Worm (Caenorhabditis elegans) whole organism, mixed stage, embryonic: Measurements from ENCODE around the gene ubc-9.

Experiments
- M03D4.4 ChIP-seq: sonication (generic microtip); optimal IDR thresholded peaks from 2 replicates; lab custom pipeline; 2017; ENCODE audit warnings: mild to moderate bottlenecking, missing genetic modification characterization, missing compliant biosample characterization
- bed-3 ChIP-seq: fragments of 200-800 bp; sonication (Bioruptor generic); optimal IDR thresholded peaks from 3 replicates; lab custom pipeline; 2018; ENCODE audit warnings: mild to moderate bottlenecking, missing genetic modification characterization, moderate library complexity, missing compliant biosample characterization
- blmp-1 ChIP-seq: fragments of 150-350 bp; optimal IDR thresholded peaks from 2 replicates; lab custom pipeline; 2014; ENCODE audit warnings: missing biosample characterization, missing genetic modification characterization
- ceh-39 ChIP-seq: fragments of 150-350 bp; optimal IDR thresholded peaks from 2 replicates; lab custom pipeline; 2014; ENCODE audit warnings: missing biosample characterization, missing genetic modification characterization
- ceh-43 ChIP-seq: fragments of 200-800 bp; sonication (Bioruptor generic); optimal IDR thresholded peaks from 2 replicates; lab custom pipeline; 2018; ENCODE audit warnings: mild to moderate bottlenecking, missing genetic modification characterization, moderate library complexity, missing compliant biosample characterization
- ceh-83 ChIP-seq: fragments of 200-800 bp; sonication (Bioruptor generic); optimal IDR thresholded peaks from 2 replicates; lab custom pipeline; 2018; ENCODE audit warnings: mild to moderate bottlenecking, missing genetic modification characterization, missing compliant biosample characterization
- ces-1 ChIP-seq: fragments of 150-350 bp; optimal IDR thresholded peaks from 2 replicates; lab custom pipeline; 2014; ENCODE audit warnings: missing biosample characterization, missing genetic modification reagents, missing genetic modification characterization
- cnd-1 ChIP-seq: fragments of 200-800 bp; sonication (Bioruptor generic); optimal IDR thresholded peaks from 2 replicates; lab custom pipeline; 2018; ENCODE audit warnings: mild to moderate bottlenecking, missing genetic modification characterization, missing compliant biosample characterization
- drap-1 ChIP-seq: fragments of 200-800 bp; sonication (Bioruptor generic); optimal IDR thresholded peaks from 3 replicates; lab custom pipeline; 2018; ENCODE audit warnings: mild to moderate bottlenecking, missing genetic modification characterization, missing compliant biosample characterization
- elt-1 ChIP-seq: sonication (generic microtip); optimal IDR thresholded peaks from 2 replicates; lab custom pipeline; 2017; ENCODE audit warnings: missing genetic modification characterization, mild to moderate bottlenecking, missing compliant biosample characterization, antibody characterized with exemption, moderate library complexity, borderline replicate concordance; ENCODE audit not compliant: insufficient read depth
- elt-3 ChIP-seq: fragments of 150-350 bp; optimal IDR thresholded peaks from 2 replicates; lab custom pipeline; 2014; ENCODE audit warnings: missing biosample characterization, missing genetic modification characterization
- flh-1 ChIP-seq: fragments of 200-800 bp; sonication (Bioruptor generic); optimal IDR thresholded peaks from 2 replicates; lab custom pipeline; 2018; ENCODE audit warnings: mild to moderate bottlenecking, missing genetic modification characterization, moderate library complexity, missing compliant biosample characterization
- ham-2 ChIP-seq: fragments of 200-800 bp; sonication (Bioruptor generic); optimal IDR thresholded peaks from 2 replicates; lab custom pipeline; 2018; ENCODE audit warnings: mild to moderate bottlenecking, missing genetic modification characterization, missing compliant biosample characterization
- hlh-1 ChIP-seq: fragments of 150-350 bp; optimal IDR thresholded peaks from 2 replicates; lab custom pipeline; 2014; ENCODE audit warnings: missing biosample characterization, missing genetic modification reagents, missing genetic modification characterization
- lin-13 ChIP-seq: fragments of 150-350 bp; optimal IDR thresholded peaks from 2 replicates; lab custom pipeline; 2014; ENCODE audit warnings: missing biosample characterization, missing genetic modification characterization
- lin-32 ChIP-seq: fragments of 200-800 bp; sonication (Bioruptor generic); optimal IDR thresholded peaks from 2 replicates; lab custom pipeline; 2018; ENCODE audit warnings: mild to moderate bottlenecking, missing genetic modification characterization, missing compliant biosample characterization
- lsy-2 ChIP-seq: fragments of 150-350 bp; optimal IDR thresholded peaks from 2 replicates; lab custom pipeline; 2014; ENCODE audit warnings: missing biosample characterization, missing genetic modification characterization
- mab-5 ChIP-seq: fragments of 150-350 bp; optimal IDR thresholded peaks from 2 replicates; lab custom pipeline; 2014; ENCODE audit warnings: missing biosample characterization, missing genetic modification characterization
- mep-1 ChIP-seq: fragments of 150-350 bp; optimal IDR thresholded peaks from 2 replicates; lab custom pipeline; 2017; ENCODE audit warnings: missing biosample characterization, missing genetic modification reagents, missing genetic modification characterization, inconsistent platforms
- mls-2 ChIP-seq: sonication (generic microtip); optimal IDR thresholded peaks from 2 replicates; lab custom pipeline; 2016; ENCODE audit warnings: mild to moderate bottlenecking, missing genetic modification characterization, moderate library complexity, missing compliant biosample characterization
- nhr-12 ChIP-seq: fragments of 150-350 bp; optimal IDR thresholded peaks from 2 replicates; lab custom pipeline; 2014; ENCODE audit warnings: missing biosample characterization, missing genetic modification characterization
- nhr-2 ChIP-seq: fragments of 150-350 bp; optimal IDR thresholded peaks from 2 replicates; lab custom pipeline; 2014; ENCODE audit warnings: missing biosample characterization, missing genetic modification characterization
- nhr-237 ChIP-seq: fragments of 150-350 bp; optimal IDR thresholded peaks from 2 replicates; lab custom pipeline; 2014; ENCODE audit warnings: missing biosample characterization, missing genetic modification characterization
- nhr-28 ChIP-seq: fragments of 150-350 bp; optimal IDR thresholded peaks from 2 replicates; lab custom pipeline; 2014; ENCODE audit warnings: missing biosample characterization, missing genetic modification characterization
- nhr-76 ChIP-seq: sonication (generic microtip); optimal IDR thresholded peaks from 2 replicates; lab custom pipeline; 2017; ENCODE audit warnings: missing biosample characterization, missing genetic modification characterization
- pha-4 ChIP-seq: fragments of 150-350 bp; optimal IDR thresholded peaks from 2 replicates; lab custom pipeline; 2018; ENCODE audit warnings: missing biosample characterization, missing genetic modification reagents, missing genetic modification characterization
- sem-2 ChIP-seq: fragments of 200-800 bp; sonication (Bioruptor generic); optimal IDR thresholded peaks from 2 replicates; lab custom pipeline; 2018; ENCODE audit warnings: mild to moderate bottlenecking, missing genetic modification characterization, missing compliant biosample characterization
- snpc-4 ChIP-seq: fragments of 150-350 bp; optimal IDR thresholded peaks from 2 replicates; lab custom pipeline; 2014; ENCODE audit warnings: missing biosample characterization, missing genetic modification characterization
- sptf-1 ChIP-seq: sonication (generic microtip); optimal IDR thresholded peaks from 2 replicates; lab custom pipeline; 2017; ENCODE audit warnings: mild to moderate bottlenecking, missing genetic modification characterization, moderate library complexity, missing compliant biosample characterization
- tbx-8 ChIP-seq: fragments of 200-800 bp; sonication (Bioruptor generic); optimal IDR thresholded peaks from 2 replicates; lab custom pipeline; 2018; ENCODE audit warnings: mild to moderate bottlenecking, missing genetic modification characterization, moderate library complexity, missing compliant biosample characterization
- unc-120 ChIP-seq: sonication (generic microtip); optimal IDR thresholded peaks from 2 replicates; lab custom pipeline; 2017; ENCODE audit warnings: missing genetic modification characterization, missing compliant biosample characterization; ENCODE audit not compliant: poor library complexity, severe bottlenecking
- unc-39 ChIP-seq: fragments of 150-350 bp; optimal IDR thresholded peaks from 2 replicates; lab custom pipeline; 2014; ENCODE audit warnings: missing biosample characterization, missing genetic modification characterization
- unc-62 ChIP-seq: fragments of 150-350 bp; optimal IDR thresholded peaks from 2 replicates; lab custom pipeline; 2014; ENCODE audit warnings: missing biosample characterization, missing genetic modification reagents, missing genetic modification characterization
- zip-8 ChIP-seq: fragments of 150-350 bp; optimal IDR thresholded peaks from 2 replicates; lab custom pipeline; 2014; ENCODE audit warnings: missing biosample characterization, missing genetic modification characterization
- ztf-11 ChIP-seq: fragments of 150-350 bp; optimal IDR thresholded peaks from 2 replicates; lab custom pipeline; 2014; ENCODE audit warnings: missing biosample characterization, missing genetic modification characterization

ubc-9 gene

DNA sequence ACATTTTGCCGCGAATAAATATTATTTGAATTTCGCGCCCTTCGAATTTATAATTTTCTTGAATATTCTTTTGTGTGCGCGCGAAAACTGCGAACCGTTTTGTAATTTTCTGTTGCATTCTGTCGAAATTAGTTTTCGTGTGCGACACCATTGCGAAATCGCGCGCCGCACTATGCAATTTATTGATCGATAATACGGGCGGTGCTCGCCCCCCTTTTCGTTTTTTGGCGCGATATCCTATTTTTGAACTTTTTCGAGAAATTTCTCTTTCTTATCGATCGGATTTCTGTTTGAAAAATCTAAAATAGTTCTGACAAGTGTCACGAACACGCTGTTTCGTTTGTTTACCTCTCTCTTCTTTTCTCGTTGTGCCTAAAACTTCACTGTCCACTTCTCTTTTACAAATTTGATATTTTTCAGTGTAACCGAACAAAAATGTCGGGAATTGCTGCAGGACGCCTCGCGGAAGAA, at the start of gene ubc-9:
Gene ubc-9, plus strand, starts transcription at position 421 of the 471 bp plus-strand sequence.
- TF ChIP-seq hlh-1 (tag; lab: Kevin White, UChicago) (no peak), ceh-83 (GFP tag; lab: Kevin White, UChicago) (no peak), sem-2 (no peak), bed-3 (GFP tag; lab: Kevin White, UChicago) (no peak), unc-62 (no peak), ztf-11 (tag; lab: Kevin White, UChicago) (no peak), cnd-1 (peak; percentile 38), lsy-2 (tag; lab: Kevin White, UChicago) (peak; percentile 57), drap-1 (GFP tag; lab: Kevin White, UChicago) (no peak), tbx-8 (GFP tag; lab: Kevin White, UChicago) (no peak), lin-13 (tag; lab: Kevin White, UChicago) (peak; percentile 34), nhr-237 (peak; percentile 40), elt-1 (tag; lab: Kevin White, UChicago) (no peak), ceh-43 (GFP tag; lab: Kevin White, UChicago) (peak; percentile 9), elt-3 (no peak), nhr-76 (no peak), ham-2 (GFP tag; lab: Kevin White, UChicago) (no peak), unc-39 (no peak), snpc-4 (tag; lab: Kevin White, UChicago) (no peak), lin-32 (GFP tag; lab: Kevin White, UChicago) (no peak), zip-8 (no peak), flh-1 (GFP tag; lab: Kevin White, UChicago) (no peak), nhr-12 (tag; lab: Kevin White, UChicago) (no peak), mab-5 (no peak), mls-2 (tag; lab: Kevin White, UChicago) (peak; percentile 60), nhr-28 (no peak), M03D4.4 (tag; lab: Kevin White, UChicago) (no peak), unc-120 (peak; percentile 33), ceh-39 (tag; lab: Kevin White, UChicago) (peak; percentile 94), mep-1 (peak; percentile 78), blmp-1 (tag; lab: Kevin White, UChicago) (no peak), nhr-2 (tag; lab: Kevin White, UChicago) (no peak), pha-4 (tag; lab: Kevin White, UChicago) (peak; percentile 48), sptf-1 (tag; lab: Kevin White, UChicago) (peak; percentile 27), ces-1 (GFP tag; lab: Kevin White, UChicago) (peak; percentile 65)

DNA sequence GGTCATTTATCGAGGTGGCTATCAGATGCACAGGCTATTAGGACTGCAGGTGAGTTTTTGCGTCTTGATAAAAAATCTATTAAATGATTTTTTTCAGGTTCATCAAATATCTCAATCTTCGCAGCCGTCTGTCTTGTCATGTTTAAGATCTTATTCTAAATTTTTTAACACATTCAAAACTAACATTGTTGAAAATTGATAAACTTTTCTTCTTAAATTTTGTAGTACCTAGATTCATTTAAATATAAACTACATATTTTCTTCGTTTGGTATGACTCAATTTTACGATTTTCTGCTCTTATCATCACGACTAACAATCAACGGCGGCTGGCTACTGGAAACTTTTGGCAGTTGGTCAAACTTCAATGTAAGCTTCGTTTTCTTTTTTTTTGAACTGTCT, 48.3 kb upstream of the ubc-9 start, which contains the start of gene F19C7.4:
Gene F19C7.4, plus strand, starts transcription at position 301 of the 400 bp plus-strand sequence.
- TF ChIP-seq ceh-83 (GFP tag; lab: Kevin White, UChicago) (no peak), ces-1 (GFP tag; lab: Kevin White, UChicago) (no peak), drap-1 (GFP tag; lab: Kevin White, UChicago) (no peak), mep-1 (no peak), bed-3 (GFP tag; lab: Kevin White, UChicago) (no peak), snpc-4 (tag; lab: Kevin White, UChicago) (no peak), blmp-1 (tag; lab: Kevin White, UChicago) (no peak), nhr-2 (tag; lab: Kevin White, UChicago) (no peak), hlh-1 (tag; lab: Kevin White, UChicago) (no peak), M03D4.4 (tag; lab: Kevin White, UChicago) (no peak), sptf-1 (tag; lab: Kevin White, UChicago) (no peak), elt-1 (tag; lab: Kevin White, UChicago) (no peak), mab-5 (no peak), mls-2 (tag; lab: Kevin White, UChicago) (no peak)

- TF ChIP-seq nhr-237 (no peak), nhr-28 (no peak), nhr-12 (tag; lab: Kevin White, UChicago) (no peak), ceh-83 (GFP tag; lab: Kevin White, UChicago) (no peak), M03D4.4 (tag; lab: Kevin White, UChicago) (no peak), mep-1 (no peak), tbx-8 (GFP tag; lab: Kevin White, UChicago) (no peak), nhr-76 (no peak), lin-32 (GFP tag; lab: Kevin White, UChicago) (no peak), elt-1 (tag; lab: Kevin White, UChicago) (no peak), pha-4 (tag; lab: Kevin White, UChicago) (no peak), lsy-2 (tag; lab: Kevin White, UChicago) (no peak), mab-5 (no peak), elt-3 (no peak), lin-13 (tag; lab: Kevin White, UChicago) (no peak), ceh-39 (tag; lab: Kevin White, UChicago) (no peak)
Measured at ce11 chrIV:4605608-4606007, 45.2 kb upstream of the ubc-9 start, which contains the start of gene nspg-10. TSS of gene nspg-10 (plus strand) at chrIV:4605786.
